Worm (Caenorhabditis elegans): Measurements from ENCODE around the gene enri-2.

DNA sequence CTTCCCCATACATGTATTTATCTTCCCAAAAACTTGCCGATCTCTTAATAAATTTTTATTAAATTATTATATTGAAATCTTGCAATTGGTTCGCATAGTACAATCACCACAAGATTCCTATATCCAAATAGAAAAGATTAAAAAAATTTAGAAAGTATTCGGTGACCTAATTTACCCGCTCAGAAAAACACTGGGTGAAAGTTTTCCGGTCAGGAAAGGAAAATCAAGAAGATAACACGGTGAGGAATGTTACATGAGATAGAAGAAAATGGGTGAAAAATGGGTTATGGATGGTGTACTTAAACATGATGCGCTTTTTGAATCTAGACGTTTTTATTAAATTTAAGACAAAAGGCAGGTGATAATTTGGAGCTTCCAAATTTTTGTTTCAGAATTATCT, 35.2 kb downstream of the enri-2 start:
- no peak for TF ChIP-seq unc-130 (tag; optimal IDR thresholded peaks at IDR 0.05)
- no peak for TF ChIP-seq sptf-1 (tag; optimal IDR thresholded peaks at IDR 0.05)
- TF ChIP-seq ama-1 (optimal IDR thresholded peaks at IDR 0.05), result no peak
- TF ChIP-seq ztf-11 (tag; optimal IDR thresholded peaks at IDR 0.05), result no peak
- no peak for TF ChIP-seq nhr-11 (tag; optimal IDR thresholded peaks at IDR 0.05)
- no peak for TF ChIP-seq mef-2 (tag; optimal IDR thresholded peaks at IDR 0.05)

All from whole organism, L1 larva.